Fruit fly (Drosophila melanogaster) whole organism, prepupa: ENCODE results near the gene CG31321.

Experiments used
- Blimp-1 ChIP-seq: fragments of 200-800 bp; sonication (Bioruptor generic); optimal IDR thresholded peaks from 3 replicates; lab custom pipeline; 2017; ENCODE audit warnings: missing biosample characterization, missing genetic modification characterization, mild to moderate bottlenecking, moderate library complexity, missing genetic modification reagents
- CG10631 ChIP-seq: fragments of 200-800 bp; sonication (Bioruptor generic); optimal IDR thresholded peaks from 2 replicates; lab custom pipeline; 2016; ENCODE audit warnings: missing biosample characterization, missing genetic modification characterization
- CG10669 ChIP-seq: fragments of 200-800 bp; sonication (Bioruptor generic); optimal IDR thresholded peaks from 3 replicates; lab custom pipeline; 2018; ENCODE audit warnings: missing biosample characterization, mild to moderate bottlenecking, missing genetic modification characterization, moderate library complexity
- CG11294 ChIP-seq: fragments of 200-800 bp; sonication (Bioruptor generic); IDR thresholded peaks from 2 replicates; pipeline ENCODE4 v1.3.6; 2022; ENCODE audit warnings: missing biosample characterization, missing genetic modification characterization
- CG15336 ChIP-seq: fragments of 200-800 bp; sonication (Bioruptor generic); IDR thresholded peaks from 2 replicates; pipeline ENCODE4 v1.3.6; 2022; ENCODE audit warnings: missing biosample characterization, missing genetic modification characterization
- CG1621 ChIP-seq: fragments of 200-800 bp; sonication (Bioruptor generic); optimal IDR thresholded peaks from 3 replicates; lab custom pipeline; 2018; ENCODE audit warnings: missing biosample characterization, mild to moderate bottlenecking, missing genetic modification characterization
- CG16779 ChIP-seq: fragments of 200-800 bp; sonication (Bioruptor generic); optimal IDR thresholded peaks from 3 replicates; lab custom pipeline; 2017; ENCODE audit warnings: missing biosample characterization, mild to moderate bottlenecking, missing genetic modification characterization
- CG3032 ChIP-seq: fragments of 200-800 bp; optimal IDR thresholded peaks from 2 replicates; lab custom pipeline; 2019; ENCODE audit warnings: missing biosample characterization, mild to moderate bottlenecking, missing genetic modification characterization, moderate library complexity
- CG31627 ChIP-seq: fragments of 200-800 bp; sonication (Bioruptor generic); optimal IDR thresholded peaks from 3 replicates; lab custom pipeline; 2016; ENCODE audit warnings: missing biosample characterization, missing genetic modification characterization
- CG32006 ChIP-seq: fragments of 200-800 bp; sonication (Bioruptor generic); optimal IDR thresholded peaks from 3 replicates; lab custom pipeline; 2017; ENCODE audit warnings: missing biosample characterization, mild to moderate bottlenecking, missing genetic modification characterization
- CG4318 ChIP-seq: fragments of 200-800 bp; sonication (Bioruptor generic); optimal IDR thresholded peaks from 3 replicates; lab custom pipeline; 2017; ENCODE audit warnings: missing biosample characterization, mild to moderate bottlenecking, missing genetic modification characterization
- CG6163 ChIP-seq: fragments of 200-800 bp; sonication (Bioruptor generic); IDR thresholded peaks from 3 replicates; pipeline ENCODE4 v1.3.6; 2022; ENCODE audit warnings: missing biosample characterization, missing genetic modification characterization
- CG6276 ChIP-seq: fragments of 200-800 bp; sonication (Bioruptor generic); optimal IDR thresholded peaks from 2 replicates; lab custom pipeline; 2017; ENCODE audit warnings: missing biosample characterization, mild to moderate bottlenecking, missing genetic modification characterization
- CG6808 ChIP-seq: fragments of 200-800 bp; sonication (Bioruptor generic); optimal IDR thresholded peaks from 3 replicates; lab custom pipeline; 2017; ENCODE audit warnings: missing biosample characterization, missing genetic modification characterization, mild to moderate bottlenecking, moderate library complexity, missing genetic modification reagents
- CG7368 ChIP-seq: fragments of 200-800 bp; sonication (Bioruptor generic); optimal IDR thresholded peaks from 3 replicates; lab custom pipeline; 2016; ENCODE audit warnings: missing biosample characterization, missing genetic modification characterization
- CG8119 ChIP-seq: fragments of 200-800 bp; sonication (Bioruptor generic); IDR thresholded peaks from 3 replicates; pipeline ENCODE4 v1.3.6; 2022; ENCODE audit warnings: missing biosample characterization, missing genetic modification characterization
- CG8319 ChIP-seq: fragments of 200-800 bp; sonication (Bioruptor generic); optimal IDR thresholded peaks from 3 replicates; lab custom pipeline; 2016; ENCODE audit warnings: missing biosample characterization, missing genetic modification characterization
- CG8632 ChIP-seq: fragments of 200-800 bp; sonication (Bioruptor generic); optimal IDR thresholded peaks from 3 replicates; lab custom pipeline; 2016; ENCODE audit warnings: missing biosample characterization, missing genetic modification characterization
- CG9139 ChIP-seq: fragments of 200-800 bp; sonication (Bioruptor generic); optimal IDR thresholded peaks from 3 replicates; lab custom pipeline; 2017; ENCODE audit warnings: missing biosample characterization, mild to moderate bottlenecking, missing genetic modification characterization
- Eip75B ChIP-seq: fragments of 200-800 bp; sonication (Bioruptor generic); optimal IDR thresholded peaks from 3 replicates; lab custom pipeline; 2016; ENCODE audit warnings: missing biosample characterization, missing genetic modification characterization
- Eip78C ChIP-seq: fragments of 200-800 bp; sonication (Bioruptor generic); peaks from one replicate; lab custom pipeline; 2016; ENCODE audit warnings: missing biosample characterization, missing genetic modification characterization
- Eip93F ChIP-seq: fragments of 200-800 bp; sonication (Bioruptor generic); optimal IDR thresholded peaks from 2 replicates; lab custom pipeline; 2016; ENCODE audit warnings: missing biosample characterization, mild to moderate bottlenecking, missing genetic modification characterization
- Gug ChIP-seq: fragments of 200-800 bp; sonication (Bioruptor generic); IDR thresholded peaks from 2 replicates; pipeline ENCODE4 v1.3.6; 2022; ENCODE audit warnings: missing biosample characterization, missing genetic modification characterization
- Hr38 ChIP-seq: sonication (Bioruptor generic); optimal IDR thresholded peaks from 2 replicates; lab custom pipeline; 2016; ENCODE audit warnings: missing biosample characterization, missing genetic modification characterization
- Hr39 ChIP-seq: fragments of 200-800 bp; sonication (Bioruptor generic); optimal IDR thresholded peaks from 2 replicates; lab custom pipeline; 2016; ENCODE audit warnings: missing biosample characterization, missing genetic modification characterization
- Hr4 ChIP-seq: fragments of 200-800 bp; sonication (Bioruptor generic); optimal IDR thresholded peaks from 3 replicates; lab custom pipeline; 2016; ENCODE audit warnings: missing biosample characterization, missing genetic modification characterization
- Met ChIP-seq: fragments of 200-800 bp; sonication (Bioruptor generic); optimal IDR thresholded peaks from 3 replicates; lab custom pipeline; 2016; ENCODE audit warnings: missing biosample characterization, missing genetic modification characterization
- OdsH ChIP-seq: fragments of 200-800 bp; sonication (Bioruptor generic); optimal IDR thresholded peaks from 3 replicates; lab custom pipeline; 2016; ENCODE audit warnings: missing biosample characterization, missing genetic modification characterization
- Smox ChIP-seq: fragments of 200-800 bp; sonication (Bioruptor generic); optimal IDR thresholded peaks from 3 replicates; lab custom pipeline; 2016; ENCODE audit warnings: missing biosample characterization, missing genetic modification characterization
- Sox102F ChIP-seq: fragments of 200-800 bp; sonication (Bioruptor generic); optimal IDR thresholded peaks from 2 replicates; lab custom pipeline; 2016; ENCODE audit warnings: missing biosample characterization, mild to moderate bottlenecking, missing genetic modification characterization
- Sox15 ChIP-seq: fragments of 200-800 bp; sonication (Bioruptor generic); optimal IDR thresholded peaks from 3 replicates; lab custom pipeline; 2016; ENCODE audit warnings: missing biosample characterization, missing genetic modification characterization
- achi ChIP-seq: fragments of 200-800 bp; sonication (Bioruptor generic); optimal IDR thresholded peaks from 3 replicates; lab custom pipeline; 2016; ENCODE audit warnings: missing biosample characterization, missing genetic modification characterization
- cyc ChIP-seq: fragments of 200-800 bp; sonication (Bioruptor generic); optimal IDR thresholded peaks from 3 replicates; lab custom pipeline; 2016; ENCODE audit warnings: missing biosample characterization, missing genetic modification characterization
- dac ChIP-seq: fragments of 200-800 bp; sonication (Bioruptor generic); optimal IDR thresholded peaks from 2 replicates; lab custom pipeline; 2017; ENCODE audit warnings: missing biosample characterization, mild to moderate bottlenecking, missing genetic modification characterization
- dsx ChIP-seq: fragments of 200-800 bp; optimal IDR thresholded peaks from 3 replicates; lab custom pipeline; 2019; ENCODE audit warnings: missing biosample characterization, mild to moderate bottlenecking, missing genetic modification characterization, moderate library complexity; ENCODE audit not compliant: poor library complexity, severe bottlenecking
- eg ChIP-seq: fragments of 200-800 bp; sonication (Bioruptor generic); IDR thresholded peaks from 3 replicates; pipeline ENCODE4 v1.3.6; 2022; ENCODE audit warnings: missing biosample characterization, missing genetic modification characterization
- esn ChIP-seq: fragments of 200-800 bp; sonication (Bioruptor generic); optimal IDR thresholded peaks from 2 replicates; lab custom pipeline; 2016; ENCODE audit warnings: missing biosample characterization, mild to moderate bottlenecking, missing genetic modification characterization, moderate library complexity
- fd59A ChIP-seq: fragments of 200-800 bp; sonication (Bioruptor generic); optimal IDR thresholded peaks from 2 replicates; lab custom pipeline; 2017; ENCODE audit warnings: missing biosample characterization, mild to moderate bottlenecking, missing genetic modification characterization, missing genetic modification reagents
- fd85E ChIP-seq: fragments of 200-800 bp; sonication (Bioruptor generic); optimal IDR thresholded peaks from 3 replicates; lab custom pipeline; 2016; ENCODE audit warnings: missing biosample characterization, missing genetic modification characterization
- fkh ChIP-seq: fragments of 200-800 bp; sonication (Bioruptor generic); optimal IDR thresholded peaks from 3 replicates; lab custom pipeline; 2017; ENCODE audit warnings: missing biosample characterization, mild to moderate bottlenecking, missing genetic modification characterization, moderate library complexity
- lz ChIP-seq: fragments of 200-800 bp; sonication (Bioruptor generic); optimal IDR thresholded peaks from 3 replicates; lab custom pipeline; 2016; ENCODE audit warnings: missing biosample characterization, missing genetic modification characterization
- net ChIP-seq: fragments of 200-800 bp; sonication (Bioruptor generic); optimal IDR thresholded peaks from 3 replicates; lab custom pipeline; 2016; ENCODE audit warnings: missing biosample characterization, missing genetic modification characterization
- salr ChIP-seq, 2 experiments: fragments of 200-800 bp; sonication (Bioruptor generic); optimal IDR thresholded peaks; 3 replicates each; lab custom pipeline; 2016 to 2018; ENCODE audit warnings: missing biosample characterization in 2 of 2, missing genetic modification characterization in 2 of 2, mild to moderate bottlenecking in 1 of 2
- ss ChIP-seq, 2 experiments: fragments of 200-800 bp; sonication (Bioruptor generic); optimal IDR thresholded peaks; 2 replicates in 1 of 2; 3 replicates in 1 of 2; lab custom pipeline; 2017 to 2018; ENCODE audit warnings: mild to moderate bottlenecking in 2 of 2, missing biosample characterization in 2 of 2, missing genetic modification characterization in 2 of 2, moderate library complexity in 1 of 2
- svp ChIP-seq: fragments of 200-800 bp; sonication (Bioruptor generic); peaks from one replicate; lab custom pipeline; 2016; ENCODE audit warnings: missing biosample characterization, missing genetic modification characterization
- topi ChIP-seq: fragments of 200-800 bp; sonication (Bioruptor generic); optimal IDR thresholded peaks from 3 replicates; lab custom pipeline; 2016; ENCODE audit warnings: missing biosample characterization, missing genetic modification characterization
- vri ChIP-seq: fragments of 200-800 bp; sonication (Bioruptor generic); optimal IDR thresholded peaks from 3 replicates; lab custom pipeline; 2016; ENCODE audit warnings: missing biosample characterization, mild to moderate bottlenecking, missing genetic modification characterization

CG31321 gene

dm6 chr3R:14279311-14279998, 30.7 kb upstream of the CG31321 start:
- TF ChIP-seq CG10631 (GFP tag; lab: Kevin White, UChicago) (peak; percentile 28), Eip93F (GFP tag; lab: Kevin White, UChicago) (no peak), fkh (GFP tag; lab: Kevin White, UChicago) (no peak), Hr4 (GFP tag; lab: Kevin White, UChicago) (peak; percentile 34), CG31627 (no peak), topi (GFP tag; lab: Kevin White, UChicago) (no peak), Gug (GFP tag; lab: Robert Waterston, UW) (peak; percentile 28; the same call in 1 of the 2 replicates), CG4318 (GFP tag; lab: Kevin White, UChicago) (peak; percentile 73), CG8319 (GFP tag; lab: Kevin White, UChicago) (no peak), vri (GFP tag; lab: Kevin White, UChicago) (no peak), CG16779 (tag; lab: Kevin White, UChicago) (no peak), dac (GFP tag; lab: Kevin White, UChicago) (peak; percentile 8), CG8119 (GFP tag; lab: Robert Waterston, UW) (peak; percentile 86), Eip78C (GFP tag; lab: Kevin White, UChicago) (peak; percentile 14), Smox (GFP tag; lab: Kevin White, UChicago) (peak; percentile 3), esn (GFP tag; lab: Kevin White, UChicago) (no peak), Blimp-1 (no peak), CG6163 (GFP tag; lab: Robert Waterston, UW) (peak; percentile 42; the same call in 1 of the 3 replicates), CG8632 (GFP tag; lab: Kevin White, UChicago) (peak; percentile 23), ss (GFP tag; optimal IDR thresholded peaks at IDR 0.05; lab: Kevin White, UChicago) (no peak), salr (GFP tag; optimal IDR thresholded peaks at IDR 0.05; lab: Kevin White, UChicago) (no peak), Sox15 (GFP tag; lab: Kevin White, UChicago) (no peak), CG11294 (GFP tag; lab: Robert Waterston, UW) (no peak), net (GFP tag; lab: Kevin White, UChicago) (peak; percentile 22), eg (GFP tag; lab: Robert Waterston, UW) (peak; percentile 65; the same call in 2 of the 3 replicates), fd85E (GFP tag; lab: Kevin White, UChicago) (no peak), CG32006 (GFP tag; lab: Kevin White, UChicago) (peak; percentile 81), Sox102F (no peak), svp (no peak), lz (GFP tag; lab: Kevin White, UChicago) (no peak), CG15336 (GFP tag; lab: Robert Waterston, UW) (peak; percentile 84), CG9139 (GFP tag; lab: Kevin White, UChicago) (no peak), CG6276 (peak; percentile 56), Met (peak; percentile 5), Hr38 (GFP tag; lab: Kevin White, UChicago) (no peak), achi (peak; percentile 54), CG3032 (tag; lab: Kevin White, UChicago) (peak; percentile 40), dsx (GFP tag; lab: Kevin White, UChicago) (no peak), Eip75B (GFP tag; lab: Kevin White, UChicago) (no peak), OdsH (GFP tag; lab: Kevin White, UChicago) (peak; percentile 45)

- TF ChIP-seq CG15336 (GFP tag; lab: Robert Waterston, UW) = peak; percentile 64; the same call in 1 of the 2 replicates
- no peak for TF ChIP-seq dsx (GFP tag; lab: Kevin White, UChicago)
- peak; percentile 77 for TF ChIP-seq dac (GFP tag; lab: Kevin White, UChicago)
- TF ChIP-seq CG10669 (GFP tag; lab: Kevin White, UChicago) = no peak
- peak; percentile 8 for TF ChIP-seq Smox (GFP tag; lab: Kevin White, UChicago)
- peak; percentile 84 for TF ChIP-seq Eip78C (GFP tag; lab: Kevin White, UChicago)
- TF ChIP-seq CG16779 (tag; lab: Kevin White, UChicago) = peak; percentile 23
- no peak for TF ChIP-seq CG6808
- peak; percentile 70 for TF ChIP-seq svp
- TF ChIP-seq Eip93F (GFP tag; lab: Kevin White, UChicago) = no peak
- peak; percentile 80 for TF ChIP-seq CG8119 (GFP tag; lab: Robert Waterston, UW)
- TF ChIP-seq CG11294 (GFP tag; lab: Robert Waterston, UW) = no peak
- TF ChIP-seq cyc = no peak
- TF ChIP-seq Hr39 (GFP tag; lab: Kevin White, UChicago) = peak; percentile 16
- no peak for TF ChIP-seq Eip75B (GFP tag; lab: Kevin White, UChicago)
- no peak for TF ChIP-seq CG7368 (GFP tag; lab: Kevin White, UChicago)
- TF ChIP-seq Sox15 (GFP tag; lab: Kevin White, UChicago) = no peak
- TF ChIP-seq fd59A (GFP tag; lab: Kevin White, UChicago) = no peak
- TF ChIP-seq CG1621 (tag; lab: Kevin White, UChicago) = no peak
- TF ChIP-seq Hr4 (GFP tag; lab: Kevin White, UChicago) = peak; percentile 81
- TF ChIP-seq CG6276 = peak; percentile 85
- no peak for TF ChIP-seq CG8319 (GFP tag; lab: Kevin White, UChicago)
- TF ChIP-seq Sox102F = peak; percentile 29
Measured at dm6 chr3R:14280324-14280723, 29.8 kb upstream of the CG31321 start.
